Fruit fly (Drosophila melanogaster) whole organism, wandering third instar larva: ENCODE results near the gene Gr64a.

ENCODE experiments used
- Dfd ChIP-seq: fragments of >200 bp; optimal IDR thresholded peaks from 2 replicates; lab custom pipeline; 2017; ENCODE audit warnings: missing biosample characterization, missing genetic modification characterization
- Hr78 ChIP-seq: fragments of >200 bp; optimal IDR thresholded peaks from 2 replicates; lab custom pipeline; 2017; ENCODE audit warnings: missing biosample characterization, missing genetic modification characterization
- OdsH ChIP-seq: fragments of 200-800 bp; sonication (Bioruptor generic); optimal IDR thresholded peaks from 2 replicates; lab custom pipeline; 2016; ENCODE audit warnings: missing biosample characterization, mild to moderate bottlenecking, missing genetic modification characterization
- Sp1 ChIP-seq: fragments of 200-800 bp; sonication (Bioruptor generic); optimal IDR thresholded peaks from 3 replicates; lab custom pipeline; 2019; ENCODE audit warnings: missing biosample characterization, mild to moderate bottlenecking, missing genetic modification characterization, moderate library complexity
- dsf ChIP-seq: sonication (Bioruptor generic); optimal IDR thresholded peaks from 2 replicates; lab custom pipeline; 2016; ENCODE audit warnings: missing biosample characterization, missing genetic modification characterization, borderline replicate concordance
- ey ChIP-seq: fragments of 200-800 bp; sonication (Bioruptor generic); optimal IDR thresholded peaks from 2 replicates; lab custom pipeline; 2016; ENCODE audit warnings: missing biosample characterization, missing genetic modification characterization
- foxo ChIP-seq, 2 experiments: fragments of 200-800 bp; sonication (Bioruptor generic); optimal IDR thresholded peaks; 2 replicates in 1 of 2; 3 replicates in 1 of 2; lab custom pipeline; 2016 to 2017; ENCODE audit warnings: missing biosample characterization in 2 of 2, missing genetic modification characterization in 2 of 2
- fru ChIP-seq: fragments of 200-800 bp; sonication (Bioruptor generic); optimal IDR thresholded peaks from 3 replicates; lab custom pipeline; 2016; ENCODE audit warnings: missing biosample characterization, mild to moderate bottlenecking, missing genetic modification characterization
- psq ChIP-seq: fragments of 200-800 bp; sonication (Bioruptor generic); optimal IDR thresholded peaks from 3 replicates; lab custom pipeline; 2017; ENCODE audit warnings: missing biosample characterization, mild to moderate bottlenecking, missing genetic modification characterization, moderate library complexity
- tai ChIP-seq: sonication (Bioruptor generic); optimal IDR thresholded peaks from 2 replicates; lab custom pipeline; 2016; ENCODE audit warnings: missing biosample characterization, missing genetic modification characterization
- usp ChIP-seq: fragments of >200 bp; optimal IDR thresholded peaks from 2 replicates; lab custom pipeline; 2017; ENCODE audit warnings: missing biosample characterization, missing genetic modification characterization

dm6 chr3L:4040247-4040925 is 13.8 kb downstream of the Gr64a start, which contains the start of the genes CG11593 and Rcd5:
- TF ChIP-seq OdsH (GFP tag; lab: Kevin White, UChicago): peak; percentile 34
- TF ChIP-seq Hr78 (GFP tag; lab: Kevin White, UChicago): no peak
- TF ChIP-seq psq (GFP tag; lab: Kevin White, UChicago): peak; percentile 60
- no peak for TF ChIP-seq Dfd
- TF ChIP-seq fru: no peak
- no peak for TF ChIP-seq ey (GFP tag; lab: Kevin White, UChicago)
- TF ChIP-seq usp (GFP tag; lab: Kevin White, UChicago): no peak
- no peak for TF ChIP-seq tai (GFP tag; lab: Kevin White, UChicago)
- no peak for TF ChIP-seq dsf
- no peak for TF ChIP-seq foxo (GFP tag; optimal IDR thresholded peaks at IDR 0.05; lab: Kevin White, UChicago)
- TF ChIP-seq Sp1 (GFP tag; lab: Kevin White, UChicago): no peak
